Worm (Caenorhabditis elegans) whole organism, L2 larva: ENCODE measurements around the gene C53D6.11.

ENCODE experiments used
- lin-11 ChIP-seq: fragments of 150-350 bp; sonication (generic microtip); optimal IDR thresholded peaks from 2 replicates; lab custom pipeline; 2014; ENCODE audit warnings: missing biosample characterization, missing genetic modification characterization, inconsistent platforms, mixed read lengths
- nhr-12 ChIP-seq: fragments of 150-350 bp; optimal IDR thresholded peaks from 2 replicates; lab custom pipeline; 2014; ENCODE audit warnings: missing biosample characterization, missing genetic modification characterization
- nhr-21 ChIP-seq: fragments of 150-350 bp; optimal IDR thresholded peaks from 2 replicates; lab custom pipeline; 2014; ENCODE audit warnings: missing biosample characterization, missing genetic modification characterization
- nhr-77 ChIP-seq: fragments of 150-350 bp; optimal IDR thresholded peaks from 2 replicates; lab custom pipeline; 2014; ENCODE audit warnings: missing biosample characterization, missing genetic modification characterization
- ztf-11 ChIP-seq: sonication (generic microtip); optimal IDR thresholded peaks from 2 replicates; lab custom pipeline; 2017; ENCODE audit warnings: missing biosample characterization, missing genetic modification characterization

DNA sequence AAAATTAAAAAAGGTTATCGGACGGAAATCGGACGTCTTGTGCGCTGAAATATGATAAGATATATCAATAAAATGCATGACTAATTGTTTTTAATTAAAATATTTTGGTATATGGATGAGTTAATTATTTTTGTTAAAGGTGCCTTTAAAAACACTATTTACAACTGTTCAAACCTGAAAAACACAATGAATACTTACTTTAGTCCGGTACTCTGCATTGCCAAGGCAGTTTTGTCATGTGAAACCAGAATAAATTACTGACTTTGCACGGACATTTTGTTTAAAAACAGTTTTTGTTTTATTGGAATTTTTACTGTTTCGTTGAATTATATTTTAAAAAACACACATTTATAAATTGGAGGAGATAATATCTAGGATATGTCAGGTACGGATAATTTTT lies 42.4 kb upstream of the C53D6.11 start, which contains the start of gene suex-2:
- TF ChIP-seq nhr-12 (no peak), nhr-77 (no peak), lin-11 (tag; lab: Kevin White, UChicago) (no peak), ztf-11 (tag; lab: Kevin White, UChicago) (no peak), nhr-21 (tag; lab: Kevin White, UChicago) (no peak)
